Worm (Caenorhabditis elegans): ENCODE measurements around the gene R11H6.5.

The R11H6.5 gene

ce11 chrV:14648825-14649224 lies 36.8 kb upstream of the R11H6.5 start:
- no peak for TF ChIP-seq nhr-102 (tag; optimal IDR thresholded peaks at IDR 0.05)
- TF ChIP-seq fkh-10 (GFP tag; optimal IDR thresholded peaks at IDR 0.05), result peak; percentile 63

ce11 chrV:14645817-14646789 lies 34.1 kb upstream of the R11H6.5 start, which contains the start of the genes rfc-1 and pmp-3:
Gene rfc-1, minus strand, starts transcription at chrV:14645979.
Gene pmp-3, plus strand, starts transcription at chrV:14646739.
- TF ChIP-seq mep-1 (tag; optimal IDR thresholded peaks at IDR 0.05) (peak; percentile 10), ces-1 (GFP tag; optimal IDR thresholded peaks at IDR 0.05) (no peak), ceh-32 (tag; optimal IDR thresholded peaks at IDR 0.05; ENCODE audit: poor library complexity) (no peak), hif-1 (tag; optimal IDR thresholded peaks at IDR 0.05) (no peak), nhr-76 (tag; optimal IDR thresholded peaks at IDR 0.05) (no peak), zip-11 (GFP tag; IDR thresholded peaks at IDR 0.05) (no peak), daf-16 (GFP tag; optimal IDR thresholded peaks at IDR 0.05) (no peak), daf-16 (tag; optimal IDR thresholded peaks at IDR 0.05) (peak; percentile 6), ZK337.2 (GFP tag; IDR thresholded peaks at IDR 0.05) (no peak), egl-43 (GFP tag; IDR thresholded peaks at IDR 0.05) (no peak), nhr-111 (GFP tag; optimal IDR thresholded peaks at IDR 0.05) (no peak), fkh-10 (GFP tag; optimal IDR thresholded peaks at IDR 0.05) (no peak), lin-15B (tag; optimal IDR thresholded peaks at IDR 0.05) (no peak), spr-1 (tag; optimal IDR thresholded peaks at IDR 0.05) (no peak), snpc-1.2 (GFP tag; IDR thresholded peaks at IDR 0.05) (no peak), F26F4.8 (GFP tag; conservative IDR thresholded peaks at IDR 0.05) (no peak), zfp-3 (GFP tag; conservative IDR thresholded peaks at IDR 0.05) (no peak), unc-62 (GFP tag; optimal IDR thresholded peaks at IDR 0.05 in 1 of 2) (no peak), unc-62 (tag; optimal IDR thresholded peaks at IDR 0.05) (no peak), tra-1 (GFP tag; IDR thresholded peaks at IDR 0.05) (no peak), nhr-41 (GFP tag; IDR thresholded peaks at IDR 0.05) (no peak), madf-5 (GFP tag; IDR thresholded peaks at IDR 0.05) (no peak), arid-1 (GFP tag; conservative IDR thresholded peaks at IDR 0.05) (no peak), lin-38 (GFP tag; IDR thresholded peaks at IDR 0.05) (peak; percentile 89), T26A8.4 (GFP tag; IDR thresholded peaks at IDR 0.05) (no peak), T20F7.1 (GFP tag; optimal IDR thresholded peaks at IDR 0.05) (no peak), cey-2 (tag; optimal IDR thresholded peaks at IDR 0.05; ENCODE audit: borderline replicate concordance, insufficient read depth) (no peak), ceh-20 (GFP tag; IDR thresholded peaks at IDR 0.05) (no peak), dmd-6 (GFP tag; IDR thresholded peaks at IDR 0.05) (no peak), unc-130 (GFP tag; optimal IDR thresholded peaks at IDR 0.05) (peak; percentile 48), dmd-8 (GFP tag; IDR thresholded peaks at IDR 0.05) (no peak), lim-7 (GFP tag; IDR thresholded peaks at IDR 0.05) (no peak), ceh-28 (tag; optimal IDR thresholded peaks at IDR 0.05) (no peak), daf-19 (GFP tag; conservative IDR thresholded peaks at IDR 0.05) (no peak), Y75B8A.6 (GFP tag; IDR thresholded peaks at IDR 0.05) (no peak), nhr-48 (tag; optimal IDR thresholded peaks at IDR 0.05) (no peak), ceh-82 (tag; optimal IDR thresholded peaks at IDR 0.05) (no peak), mes-2 (tag; optimal IDR thresholded peaks at IDR 0.05; ENCODE audit: poor library complexity, severe bottlenecking) (peak; percentile 61), aly-2 (tag; optimal IDR thresholded peaks at IDR 0.05) (no peak), lin-29 (GFP tag; IDR thresholded peaks at IDR 0.05) (no peak), nhr-6 (tag; optimal IDR thresholded peaks at IDR 0.05) (peak; percentile 54), rbr-2 (tag; optimal IDR thresholded peaks at IDR 0.05) (no peak), pha-4 (GFP tag; IDR thresholded peaks at IDR 0.05) (no peak), pha-4 (tag; optimal IDR thresholded peaks at IDR 0.05) (no peak), ztf-7 (tag; optimal IDR thresholded peaks at IDR 0.05) (no peak), php-3 (GFP tag; IDR thresholded peaks at IDR 0.05) (no peak), dpl-1 (GFP tag; optimal IDR thresholded peaks at IDR 0.05) (peak; percentile 84)

Data from whole organism, L4 larva.